Fruit fly (Drosophila melanogaster) whole organism, embryonic: ENCODE results near the gene dock.

ENCODE experiments used
- Abd-B ChIP-seq: fragments of 200-800 bp; sonication (Bioruptor generic); optimal IDR thresholded peaks from 2 replicates; lab custom pipeline; 2018; ENCODE audit warnings: missing biosample characterization, mild to moderate bottlenecking, missing genetic modification characterization, moderate library complexity
- CG11085 ChIP-seq: fragments of 200-800 bp; sonication (Bioruptor generic); IDR thresholded peaks from 2 replicates; pipeline ENCODE4 v1.3.6; 2022; ENCODE audit warnings: missing biosample characterization, missing genetic modification characterization
- CG11456 ChIP-seq: fragments of 200-800 bp; sonication (Bioruptor generic); IDR thresholded peaks from 3 replicates; pipeline ENCODE4 v1.3.6; 2022; ENCODE audit warnings: missing biosample characterization, missing genetic modification characterization
- CG11695 ChIP-seq: fragments of 200-800 bp; sonication (Bioruptor generic); IDR thresholded peaks from 3 replicates; pipeline ENCODE4 v1.3.6; 2022; ENCODE audit warnings: missing biosample characterization, missing genetic modification characterization
- CG11696 ChIP-seq: fragments of 200-800 bp; sonication (Bioruptor generic); IDR thresholded peaks from 2 replicates; pipeline ENCODE4 v1.3.6; 2022; ENCODE audit warnings: missing biosample characterization, missing genetic modification characterization
- CG15011 ChIP-seq: fragments of 200-800 bp; sonication (Bioruptor generic); optimal IDR thresholded peaks from 3 replicates; lab custom pipeline; 2018; ENCODE audit warnings: missing biosample characterization, mild to moderate bottlenecking, missing genetic modification characterization
- CG1602 ChIP-seq: fragments of 200-800 bp; sonication (Bioruptor generic); optimal IDR thresholded peaks from 3 replicates; lab custom pipeline; 2016; ENCODE audit warnings: missing biosample characterization, missing genetic modification characterization
- CG16813 ChIP-seq: fragments of 200-800 bp; sonication (Bioruptor generic); IDR thresholded peaks from 3 replicates; pipeline ENCODE4 v1.3.6; 2022; ENCODE audit warnings: missing biosample characterization, missing genetic modification characterization; ENCODE audit not compliant: partially characterized antibody
- CG1792 ChIP-seq: fragments of 200-800 bp; sonication (Bioruptor generic); optimal IDR thresholded peaks from 2 replicates; lab custom pipeline; 2016; ENCODE audit warnings: missing biosample characterization, missing genetic modification characterization
- CG18764 ChIP-seq: fragments of 200-800 bp; sonication (Bioruptor generic); optimal IDR thresholded peaks from 3 replicates; lab custom pipeline; 2016; ENCODE audit warnings: missing biosample characterization, missing genetic modification characterization
- CG2889 ChIP-seq: fragments of 200-800 bp; sonication (Bioruptor generic); IDR thresholded peaks from 3 replicates; pipeline ENCODE4 v1.3.6; 2022; ENCODE audit warnings: missing biosample characterization, missing genetic modification characterization
- CG30403 ChIP-seq: fragments of 200-800 bp; sonication (Bioruptor generic); optimal IDR thresholded peaks from 3 replicates; lab custom pipeline; 2016; ENCODE audit warnings: missing biosample characterization, missing genetic modification characterization
- CG33557 ChIP-seq: fragments of 200-800 bp; sonication (Bioruptor generic); optimal IDR thresholded peaks from 2 replicates; lab custom pipeline; 2019; ENCODE audit warnings: missing biosample characterization, mild to moderate bottlenecking, missing genetic modification characterization, moderate library complexity
- CG3995 ChIP-seq: fragments of 200-800 bp; sonication (Bioruptor generic); optimal IDR thresholded peaks from 3 replicates; lab custom pipeline; 2016; ENCODE audit warnings: missing biosample characterization, missing genetic modification characterization
- CG4707 ChIP-seq: fragments of 200-800 bp; sonication (Bioruptor generic); optimal IDR thresholded peaks from 2 replicates; lab custom pipeline; 2018; ENCODE audit warnings: missing biosample characterization, mild to moderate bottlenecking, missing genetic modification characterization, moderate library complexity
- CG5180 ChIP-seq: fragments of 200-800 bp; sonication (Bioruptor generic); optimal IDR thresholded peaks from 3 replicates; lab custom pipeline; 2017; ENCODE audit warnings: missing biosample characterization, missing genetic modification characterization, mild to moderate bottlenecking, moderate library complexity, missing genetic modification reagents
- CG8924 ChIP-seq: fragments of 200-800 bp; optimal IDR thresholded peaks from 3 replicates; lab custom pipeline; 2019; ENCODE audit warnings: missing biosample characterization, mild to moderate bottlenecking, missing genetic modification characterization, moderate library complexity
- CG9609 ChIP-seq: fragments of 200-800 bp; sonication (Bioruptor generic); optimal IDR thresholded peaks from 3 replicates; lab custom pipeline; 2016; ENCODE audit warnings: missing biosample characterization, missing genetic modification characterization
- Camta ChIP-seq: fragments of 200-800 bp; sonication (Bioruptor generic); optimal IDR thresholded peaks from 2 replicates; lab custom pipeline; 2016; ENCODE audit warnings: missing biosample characterization, missing genetic modification characterization
- Deaf1 ChIP-seq: fragments of 200-800 bp; optimal IDR thresholded peaks from 3 replicates; lab custom pipeline; 2019; ENCODE audit warnings: missing biosample characterization, mild to moderate bottlenecking, missing genetic modification characterization, moderate library complexity
- Dip3 ChIP-seq: fragments of 200-800 bp; sonication (Bioruptor generic); optimal IDR thresholded peaks from 3 replicates; lab custom pipeline; 2016; ENCODE audit warnings: missing biosample characterization, missing genetic modification characterization
- E2f2 ChIP-seq: fragments of 200-800 bp; sonication (Bioruptor generic); IDR thresholded peaks from 2 replicates; pipeline ENCODE4 v1.3.6; 2022; ENCODE audit warnings: missing biosample characterization, missing genetic modification characterization
- Nf-YC ChIP-seq: fragments of 200-800 bp; optimal IDR thresholded peaks from 3 replicates; lab custom pipeline; 2019; ENCODE audit warnings: missing biosample characterization, mild to moderate bottlenecking, missing genetic modification characterization, moderate library complexity
- PHDP ChIP-seq: fragments of 200-800 bp; sonication (Bioruptor generic); optimal IDR thresholded peaks from 3 replicates; lab custom pipeline; 2018; ENCODE audit warnings: missing biosample characterization, mild to moderate bottlenecking, missing genetic modification characterization, moderate library complexity
- Ravus ChIP-seq: fragments of 200-800 bp; sonication (Bioruptor generic); IDR thresholded peaks from 2 replicates; pipeline ENCODE4 v1.3.6; 2022; ENCODE audit warnings: missing biosample characterization, missing genetic modification characterization
- Rx ChIP-seq: fragments of 200-800 bp; sonication (Bioruptor generic); IDR thresholded peaks from 2 replicates; pipeline ENCODE4 v1.3.6; 2022; ENCODE audit warnings: missing biosample characterization, missing genetic modification characterization
- Side ChIP-seq: fragments of 200-800 bp; sonication (Bioruptor generic); optimal IDR thresholded peaks from 2 replicates; lab custom pipeline; 2016; ENCODE audit warnings: missing biosample characterization, missing genetic modification characterization
- Trl ChIP-seq, 3 experiments: fragments of >200 bp in 2 of 3; fragments of 200-800 bp in 1 of 3; sonication (Bioruptor generic) in 1 of 3; optimal IDR thresholded peaks; 2 replicates in 1 of 3; 3 replicates in 2 of 3; lab custom pipeline; 2016 to 2017; ENCODE audit warnings: missing biosample characterization in 1 of 3, missing genetic modification characterization in 1 of 3
- Vsx1 ChIP-seq: fragments of 200-800 bp; sonication (Bioruptor generic); optimal IDR thresholded peaks from 2 replicates; lab custom pipeline; 2017; ENCODE audit warnings: missing biosample characterization, mild to moderate bottlenecking, missing genetic modification characterization, missing genetic modification reagents
- Xbp1 ChIP-seq: fragments of 200-800 bp; sonication (Bioruptor generic); optimal IDR thresholded peaks from 3 replicates; lab custom pipeline; 2016; ENCODE audit warnings: missing biosample characterization, mild to moderate bottlenecking, missing genetic modification characterization
- bab2 ChIP-seq: fragments of 200-800 bp; sonication (Bioruptor generic); optimal IDR thresholded peaks from 2 replicates; lab custom pipeline; 2016; ENCODE audit warnings: missing biosample characterization, missing genetic modification characterization
- chn ChIP-seq: fragments of 200-800 bp; sonication (Bioruptor generic); optimal IDR thresholded peaks from 2 replicates; lab custom pipeline; 2016; ENCODE audit warnings: missing biosample characterization, missing genetic modification characterization
- crol ChIP-seq: fragments of 200-800 bp; sonication (Bioruptor generic); IDR thresholded peaks from 2 replicates; pipeline ENCODE4 v1.3.6; 2022; ENCODE audit warnings: missing biosample characterization, missing genetic modification characterization
- dati ChIP-seq: fragments of 200-800 bp; sonication (Bioruptor generic); IDR thresholded peaks from 2 replicates; pipeline ENCODE4 v1.3.6; 2022; ENCODE audit warnings: missing biosample characterization, missing genetic modification characterization
- dmrt11E ChIP-seq: fragments of 200-800 bp; sonication (Bioruptor generic); optimal IDR thresholded peaks from 3 replicates; lab custom pipeline; 2018; ENCODE audit warnings: missing biosample characterization, mild to moderate bottlenecking, missing genetic modification characterization, moderate library complexity
- fu2 ChIP-seq: fragments of 200-800 bp; sonication (Bioruptor generic); optimal IDR thresholded peaks from 2 replicates; lab custom pipeline; 2016; ENCODE audit warnings: missing biosample characterization, missing genetic modification characterization
- gcm ChIP-seq: fragments of 200-800 bp; sonication (Bioruptor generic); optimal IDR thresholded peaks from 2 replicates; lab custom pipeline; 2019; ENCODE audit warnings: missing biosample characterization, mild to moderate bottlenecking, missing genetic modification characterization, moderate library complexity
- insv ChIP-seq, 2 experiments: fragments of 200-800 bp; sonication (Bioruptor generic); optimal IDR thresholded peaks; 3 replicates each; lab custom pipeline; 2016 to 2018; ENCODE audit warnings: missing biosample characterization in 2 of 2, missing genetic modification characterization in 2 of 2
- jumu ChIP-seq: fragments of 200-800 bp; sonication (Bioruptor generic); optimal IDR thresholded peaks from 3 replicates; lab custom pipeline; 2016; ENCODE audit warnings: missing biosample characterization, missing genetic modification characterization
- nau ChIP-seq: fragments of 200-800 bp; sonication (Bioruptor generic); optimal IDR thresholded peaks from 3 replicates; lab custom pipeline; 2017; ENCODE audit warnings: missing biosample characterization, mild to moderate bottlenecking, missing genetic modification characterization, missing genetic modification reagents
- peb ChIP-seq: fragments of 200-800 bp; sonication (Bioruptor generic); IDR thresholded peaks from 2 replicates; pipeline ENCODE4 v1.3.6; 2022; ENCODE audit warnings: missing biosample characterization, missing genetic modification characterization
- pnt ChIP-seq: fragments of 200-800 bp; sonication (Bioruptor generic); optimal IDR thresholded peaks from 3 replicates; lab custom pipeline; 2016; ENCODE audit warnings: missing biosample characterization, missing genetic modification characterization
- psq ChIP-seq: fragments of 200-800 bp; sonication (Bioruptor generic); optimal IDR thresholded peaks from 2 replicates; lab custom pipeline; 2017; ENCODE audit warnings: missing biosample characterization, missing genetic modification characterization
- pum ChIP-seq: fragments of 200-800 bp; sonication (Bioruptor generic); optimal IDR thresholded peaks from 2 replicates; lab custom pipeline; 2016; ENCODE audit warnings: missing biosample characterization, missing genetic modification characterization
- pzg ChIP-seq: fragments of 200-800 bp; sonication (Bioruptor generic); optimal IDR thresholded peaks from 3 replicates; lab custom pipeline; 2018; ENCODE audit warnings: missing biosample characterization, mild to moderate bottlenecking, missing genetic modification characterization, moderate library complexity
- shn ChIP-seq: fragments of 200-800 bp; sonication (Bioruptor generic); optimal IDR thresholded peaks from 3 replicates; lab custom pipeline; 2016; ENCODE audit warnings: missing biosample characterization, missing genetic modification characterization
- slou ChIP-seq: fragments of 200-800 bp; sonication (Bioruptor generic); optimal IDR thresholded peaks from 3 replicates; lab custom pipeline; 2016; ENCODE audit warnings: missing biosample characterization, missing genetic modification characterization
- tx ChIP-seq: fragments of 200-800 bp; sonication (Bioruptor generic); optimal IDR thresholded peaks from 2 replicates; lab custom pipeline; 2016; ENCODE audit warnings: missing biosample characterization, missing genetic modification characterization
- usp ChIP-seq: fragments of >200 bp; optimal IDR thresholded peaks from 2 replicates; lab custom pipeline; 2017; ENCODE audit warnings: missing biosample characterization, missing genetic modification characterization
- wek ChIP-seq: fragments of 200-800 bp; sonication (Bioruptor generic); optimal IDR thresholded peaks from 3 replicates; lab custom pipeline; 2018; ENCODE audit warnings: missing biosample characterization, mild to moderate bottlenecking, missing genetic modification characterization, moderate library complexity
- z ChIP-seq: fragments of 200-800 bp; sonication (Bioruptor generic); IDR thresholded peaks from 3 replicates; pipeline ENCODE4 v1.3.6; 2022; ENCODE audit warnings: missing biosample characterization, missing genetic modification characterization
- zfh2 ChIP-seq: fragments of 200-800 bp; sonication (Bioruptor generic); optimal IDR thresholded peaks from 2 replicates; lab custom pipeline; 2016; ENCODE audit warnings: missing biosample characterization, missing genetic modification characterization

The dock gene

dm6 chr2L:837989-838388, 12.2 kb downstream of the dock start (continued):
- 0 out of 3 replicates have a peak, but pooled peaks have one; percentile 34 for TF ChIP-seq CG2889 (GFP tag; lab: Robert Waterston, UW)
- peak; percentile 42 for TF ChIP-seq jumu (GFP tag; lab: Kevin White, UChicago)
- TF ChIP-seq Deaf1 (tag; lab: Kevin White, UChicago): no peak
- no peak for TF ChIP-seq bab2 (GFP tag; lab: Kevin White, UChicago)
- peak; percentile 56 for TF ChIP-seq CG1602 (GFP tag; lab: Kevin White, UChicago)
- TF ChIP-seq CG11696 (GFP tag; lab: Robert Waterston, UW): no peak
- no peak for TF ChIP-seq CG11085 (GFP tag; lab: Robert Waterston, UW)
- peak; percentile 35 for TF ChIP-seq CG9609 (GFP tag; lab: Kevin White, UChicago)
- TF ChIP-seq psq: no peak
- no peak for TF ChIP-seq CG33557 (GFP tag; lab: Kevin White, UChicago)
- peak; percentile 12 for TF ChIP-seq fu2 (GFP tag; lab: Kevin White, UChicago)
- TF ChIP-seq zfh2 (GFP tag; lab: Kevin White, UChicago): no peak
- TF ChIP-seq shn (GFP tag; lab: Kevin White, UChicago): no peak
- TF ChIP-seq pnt (GFP tag; lab: Kevin White, UChicago): peak; percentile 4
- TF ChIP-seq CG3995 (GFP tag; lab: Kevin White, UChicago): no peak
- TF ChIP-seq chn (GFP tag; lab: Kevin White, UChicago): peak; percentile 64
- TF ChIP-seq pzg (GFP tag; lab: Kevin White, UChicago): no peak
- TF ChIP-seq Side (GFP tag; lab: Kevin White, UChicago): no peak
- 0 out of 3 replicates have a peak, but pooled peaks have one; percentile 37 for TF ChIP-seq CG11456 (GFP tag; lab: Robert Waterston, UW)
- TF ChIP-seq PHDP (tag; lab: Kevin White, UChicago): peak; percentile 53
- TF ChIP-seq peb (GFP tag; lab: Robert Waterston, UW): 0 out of 2 replicates have a peak, but pooled peaks have one; percentile 21
- no peak for TF ChIP-seq dati (GFP tag; lab: Robert Waterston, UW)
- 0 out of 3 replicates have a peak, but pooled peaks have one; percentile 8 for TF ChIP-seq CG11695 (GFP tag; lab: Robert Waterston, UW)
- TF ChIP-seq Nf-YC (tag; lab: Kevin White, UChicago): no peak
- TF ChIP-seq Ravus (GFP tag; lab: Robert Waterston, UW): no peak
- TF ChIP-seq Dip3: peak; percentile 28
- peak; percentile 37 for TF ChIP-seq CG8924
- no peak for TF ChIP-seq CG16813 (GFP tag; lab: Robert Waterston, UW)
- TF ChIP-seq Camta (GFP tag; lab: Kevin White, UChicago): no peak
- no peak for TF ChIP-seq crol (GFP tag; lab: Robert Waterston, UW)
- TF ChIP-seq insv (GFP tag; optimal IDR thresholded peaks at IDR 0.05; lab: Kevin White, UChicago): no peak
- TF ChIP-seq Xbp1 (GFP tag; lab: Kevin White, UChicago): peak; percentile 73
- TF ChIP-seq Trl (optimal IDR thresholded peaks at IDR 0.05; lab: Kevin White, UChicago): no peak
- TF ChIP-seq Trl (GFP tag; optimal IDR thresholded peaks at IDR 0.05; lab: Kevin White, UChicago): no peak
- TF ChIP-seq CG5180 (GFP tag; lab: Kevin White, UChicago): no peak
- TF ChIP-seq Abd-B (GFP tag; lab: Kevin White, UChicago): no peak
- no peak for TF ChIP-seq usp (GFP tag; lab: Kevin White, UChicago)
- TF ChIP-seq CG18764 (GFP tag; lab: Kevin White, UChicago): no peak
- TF ChIP-seq wek (GFP tag; lab: Kevin White, UChicago): no peak
- TF ChIP-seq z: no peak
- TF ChIP-seq CG4707 (GFP tag; lab: Kevin White, UChicago): no peak
- TF ChIP-seq gcm (GFP tag; lab: Kevin White, UChicago): no peak
- TF ChIP-seq dmrt11E (tag; lab: Kevin White, UChicago): peak; percentile 8
- peak; percentile 55; the same call in 1 of the 2 replicates for TF ChIP-seq Rx (GFP tag; lab: Robert Waterston, UW)
- TF ChIP-seq CG30403 (GFP tag; lab: Kevin White, UChicago): peak; percentile 38
- no peak for TF ChIP-seq tx
- TF ChIP-seq CG15011 (GFP tag; lab: Kevin White, UChicago): no peak
- TF ChIP-seq CG1792 (GFP tag; lab: Kevin White, UChicago): no peak
- TF ChIP-seq nau (GFP tag; lab: Kevin White, UChicago): no peak
- TF ChIP-seq pum (GFP tag; lab: Kevin White, UChicago): no peak
- TF ChIP-seq Vsx1: no peak
- peak; percentile 39; the same call in 1 of the 2 replicates for TF ChIP-seq E2f2 (GFP tag; lab: Robert Waterston, UW)
- no peak for TF ChIP-seq slou
